Worm (Caenorhabditis elegans): ENCODE measurements around the gene smc-6.
A peak's percentile ranks its signal among the peaks of the same experiment; 100 is the strongest.

The smc-6 gene

DNA sequence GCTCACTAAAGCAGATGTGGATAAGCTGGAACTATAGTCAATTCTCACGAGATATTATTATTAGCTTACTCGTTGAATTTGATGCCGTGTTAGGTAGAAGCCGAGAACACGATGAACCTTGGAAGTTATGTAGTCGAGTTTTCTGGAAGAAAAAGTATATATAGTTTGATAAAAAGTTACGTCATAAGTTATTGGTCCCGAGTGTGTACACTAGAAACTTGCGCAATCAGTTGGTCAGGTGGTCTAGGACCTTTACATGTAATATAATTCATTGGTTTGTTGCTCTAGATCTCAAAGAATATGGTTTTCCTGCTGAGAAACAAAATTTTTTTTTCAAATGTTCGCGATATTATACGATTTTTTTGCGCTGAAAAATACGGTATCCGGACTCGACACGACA, 42.6 kb upstream of the smc-6 start:
- TF ChIP-seq nhr-237 (tag; optimal IDR thresholded peaks at IDR 0.05) (no peak), ceh-9 (tag; optimal IDR thresholded peaks at IDR 0.05) (no peak), jun-1 (tag; optimal IDR thresholded peaks at IDR 0.05) (no peak), nhr-76 (tag; optimal IDR thresholded peaks at IDR 0.05) (no peak), eor-1 (tag; optimal IDR thresholded peaks at IDR 0.05) (no peak)

DNA sequence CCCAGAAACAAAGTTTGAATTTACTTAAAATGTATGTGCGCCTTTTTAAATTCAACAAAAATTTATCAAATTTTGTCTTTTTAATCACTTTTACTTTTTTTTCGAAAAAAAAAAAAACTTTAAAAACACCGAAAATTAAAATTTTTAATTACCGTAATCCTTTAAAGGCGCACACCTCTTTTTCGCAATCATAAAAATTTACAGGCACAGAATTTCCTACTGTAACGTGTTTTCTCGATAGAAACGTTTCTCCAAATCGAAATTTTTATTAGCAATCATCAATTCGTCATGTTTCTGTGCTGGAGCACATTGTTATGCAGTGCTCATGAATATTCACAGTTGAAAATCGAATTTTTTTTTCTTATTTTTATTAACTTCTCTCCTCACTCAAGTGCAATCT, 42.0 kb upstream of the smc-6 start:
- no peak for TF ChIP-seq zag-1 (tag; optimal IDR thresholded peaks at IDR 0.05)
- TF ChIP-seq nhr-23 (tag; optimal IDR thresholded peaks at IDR 0.05), result no peak
- TF ChIP-seq fkh-10 (GFP tag; optimal IDR thresholded peaks at IDR 0.05), result no peak
- TF ChIP-seq sea-2 (GFP tag; optimal IDR thresholded peaks at IDR 0.05), result no peak
- TF ChIP-seq R02D3.7 (tag; optimal IDR thresholded peaks at IDR 0.05), result no peak
- TF ChIP-seq aly-2 (tag; optimal IDR thresholded peaks at IDR 0.05), result no peak
- TF ChIP-seq egl-27 (tag; optimal IDR thresholded peaks at IDR 0.05), result no peak
- TF ChIP-seq snpc-4 (tag; optimal IDR thresholded peaks at IDR 0.05), result no peak
- no peak for TF ChIP-seq ceh-82 (tag; optimal IDR thresholded peaks at IDR 0.05)
- TF ChIP-seq daf-12 (tag; optimal IDR thresholded peaks at IDR 0.05), result no peak
- no peak for TF ChIP-seq elt-2 (tag; optimal IDR thresholded peaks at IDR 0.05)
- no peak for TF ChIP-seq ama-1 (optimal IDR thresholded peaks at IDR 0.05)
- no peak for TF ChIP-seq unc-39 (tag; optimal IDR thresholded peaks at IDR 0.05)
- no peak for TF ChIP-seq lin-15B (tag; optimal IDR thresholded peaks at IDR 0.05)

DNA sequence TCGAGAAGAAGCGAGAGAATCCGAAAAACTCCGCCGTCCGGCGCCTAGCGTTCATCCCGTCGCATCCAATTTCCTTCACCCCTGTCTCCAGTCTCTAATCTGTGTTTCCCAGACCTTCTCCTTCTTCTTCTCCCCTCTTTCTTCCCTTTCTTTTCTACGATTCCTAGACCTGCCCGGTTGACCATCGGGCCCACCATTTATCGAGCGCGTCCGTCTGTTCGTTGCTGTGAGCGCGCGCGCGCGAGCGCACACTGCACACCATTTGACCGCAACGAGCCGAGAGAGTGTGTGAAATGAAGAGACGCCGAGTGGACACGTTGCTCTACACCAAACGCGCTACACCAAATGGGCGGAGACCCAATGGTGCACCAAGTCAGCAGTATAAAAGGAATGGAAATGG, 41.4 kb upstream of the smc-6 start:
- TF ChIP-seq eor-1 (tag; optimal IDR thresholded peaks at IDR 0.05), result no peak
- TF ChIP-seq nhr-25 (tag; optimal IDR thresholded peaks at IDR 0.05), result no peak
- no peak for TF ChIP-seq fkh-10 (GFP tag; optimal IDR thresholded peaks at IDR 0.05)
- TF ChIP-seq nhr-23 (tag; optimal IDR thresholded peaks at IDR 0.05), result peak; percentile 15

DNA sequence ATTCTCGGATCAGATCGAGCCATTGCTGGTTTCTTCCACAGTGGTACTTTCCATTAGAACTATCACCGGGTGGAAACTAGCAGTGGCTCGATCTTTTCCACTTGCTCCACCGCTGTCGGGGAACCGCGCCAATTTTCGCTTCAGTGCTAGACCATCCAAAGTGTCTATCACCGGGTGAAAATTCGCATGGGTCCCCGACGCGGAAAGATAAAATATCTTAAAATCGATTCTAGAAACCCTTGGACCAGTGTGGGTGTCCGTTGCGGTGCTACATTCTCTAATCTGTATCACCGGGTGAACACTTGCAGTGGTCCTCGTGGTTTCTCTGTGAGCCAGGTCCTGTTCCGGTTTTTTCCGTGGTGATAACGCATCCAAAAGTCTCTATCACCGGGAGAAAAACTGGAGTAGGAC, 40.9 kb upstream of the smc-6 start:
- TF ChIP-seq lsy-12 (tag; optimal IDR thresholded peaks at IDR 0.05) (no peak), nhr-237 (tag; optimal IDR thresholded peaks at IDR 0.05) (no peak), ztf-11 (tag; optimal IDR thresholded peaks at IDR 0.05) (no peak), eor-1 (tag; optimal IDR thresholded peaks at IDR 0.05) (no peak), nhr-23 (tag; optimal IDR thresholded peaks at IDR 0.05) (no peak), nhr-76 (tag; optimal IDR thresholded peaks at IDR 0.05) (no peak), lin-15B (tag; optimal IDR thresholded peaks at IDR 0.05) (no peak), fkh-10 (GFP tag; optimal IDR thresholded peaks at IDR 0.05) (no peak)

- TF ChIP-seq ceh-9 (tag; optimal IDR thresholded peaks at IDR 0.05) (no peak), eor-1 (tag; optimal IDR thresholded peaks at IDR 0.05) (no peak), skn-1 (tag; optimal IDR thresholded peaks at IDR 0.05) (no peak), elt-2 (tag; optimal IDR thresholded peaks at IDR 0.05) (no peak), nfya-1 (tag; optimal IDR thresholded peaks at IDR 0.05; ENCODE audit: insufficient read depth) (no peak), pqm-1 (tag; optimal IDR thresholded peaks at IDR 0.05) (no peak), nhr-12 (tag; optimal IDR thresholded peaks at IDR 0.05) (no peak), ZK546.5 (tag; optimal IDR thresholded peaks at IDR 0.05) (no peak), fkh-2 (tag; optimal IDR thresholded peaks at IDR 0.05) (no peak), nhr-11 (tag; optimal IDR thresholded peaks at IDR 0.05) (no peak), elt-3 (tag; optimal IDR thresholded peaks at IDR 0.05) (no peak), fos-1 (tag; optimal IDR thresholded peaks at IDR 0.05) (no peak), lin-15B (tag; optimal IDR thresholded peaks at IDR 0.05) (no peak)
These were observed 39.8 kb upstream of the smc-6 start, which contains the start of gene Y62F5A.9 for ce11 chrII:11538741-11539140. TSS of gene Y62F5A.9 (minus strand) at chrII:11538841.

DNA sequence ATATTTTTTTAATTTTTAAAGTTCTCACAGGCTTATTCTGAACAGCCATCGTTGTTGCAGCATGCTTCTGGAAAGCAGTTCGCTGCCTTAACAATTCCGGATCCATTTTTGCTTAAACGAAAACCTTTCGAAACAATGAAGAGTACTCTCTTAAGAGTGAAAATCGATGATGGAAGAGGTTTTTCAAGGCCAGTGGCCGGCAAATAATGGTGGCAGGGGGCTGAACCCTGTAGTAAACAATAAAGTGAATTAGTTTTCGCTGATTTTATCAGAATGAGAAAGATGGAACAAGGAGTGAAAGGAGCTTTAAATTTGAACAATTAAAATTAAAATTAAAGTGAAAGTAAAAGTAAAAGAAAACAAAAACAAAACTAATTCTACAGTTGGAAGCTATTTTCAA, 36.1 kb upstream of the smc-6 start, which contains the start of gene gtf-2E2:
Gene gtf-2E2, minus strand, starts transcription at position 111 of the 400 bp plus-strand sequence.
- TF ChIP-seq fkh-2 (tag; optimal IDR thresholded peaks at IDR 0.05) (no peak), ztf-11 (tag; optimal IDR thresholded peaks at IDR 0.05) (no peak), nhr-25 (tag; optimal IDR thresholded peaks at IDR 0.05) (peak; percentile 10), elt-1 (tag; optimal IDR thresholded peaks at IDR 0.05) (peak; percentile 17), nfya-1 (tag; optimal IDR thresholded peaks at IDR 0.05; ENCODE audit: insufficient read depth) (peak; percentile 44), ceh-28 (tag; optimal IDR thresholded peaks at IDR 0.05) (peak; percentile 34), ceh-82 (tag; optimal IDR thresholded peaks at IDR 0.05) (no peak), aly-2 (tag; optimal IDR thresholded peaks at IDR 0.05) (no peak), ceh-16 (tag; optimal IDR thresholded peaks at IDR 0.05) (no peak), lin-15B (tag; optimal IDR thresholded peaks at IDR 0.05) (peak; percentile 31), unc-39 (tag; optimal IDR thresholded peaks at IDR 0.05) (no peak), ZK546.5 (tag; optimal IDR thresholded peaks at IDR 0.05) (no peak), fkh-10 (GFP tag; optimal IDR thresholded peaks at IDR 0.05) (no peak), snpc-4 (tag; optimal IDR thresholded peaks at IDR 0.05) (peak; percentile 56), pha-4 (tag; optimal IDR thresholded peaks at IDR 0.05) (peak; percentile 37), hmg-11 (tag; optimal IDR thresholded peaks at IDR 0.05) (peak; percentile 42), elt-2 (tag; optimal IDR thresholded peaks at IDR 0.05) (no peak), lin-39 (tag; optimal IDR thresholded peaks at IDR 0.05) (peak; percentile 55)

Measured in whole organism, L3 larva.